Fruit fly (Drosophila melanogaster): ENCODE results near the gene dnk.

dnk gene

DNA sequence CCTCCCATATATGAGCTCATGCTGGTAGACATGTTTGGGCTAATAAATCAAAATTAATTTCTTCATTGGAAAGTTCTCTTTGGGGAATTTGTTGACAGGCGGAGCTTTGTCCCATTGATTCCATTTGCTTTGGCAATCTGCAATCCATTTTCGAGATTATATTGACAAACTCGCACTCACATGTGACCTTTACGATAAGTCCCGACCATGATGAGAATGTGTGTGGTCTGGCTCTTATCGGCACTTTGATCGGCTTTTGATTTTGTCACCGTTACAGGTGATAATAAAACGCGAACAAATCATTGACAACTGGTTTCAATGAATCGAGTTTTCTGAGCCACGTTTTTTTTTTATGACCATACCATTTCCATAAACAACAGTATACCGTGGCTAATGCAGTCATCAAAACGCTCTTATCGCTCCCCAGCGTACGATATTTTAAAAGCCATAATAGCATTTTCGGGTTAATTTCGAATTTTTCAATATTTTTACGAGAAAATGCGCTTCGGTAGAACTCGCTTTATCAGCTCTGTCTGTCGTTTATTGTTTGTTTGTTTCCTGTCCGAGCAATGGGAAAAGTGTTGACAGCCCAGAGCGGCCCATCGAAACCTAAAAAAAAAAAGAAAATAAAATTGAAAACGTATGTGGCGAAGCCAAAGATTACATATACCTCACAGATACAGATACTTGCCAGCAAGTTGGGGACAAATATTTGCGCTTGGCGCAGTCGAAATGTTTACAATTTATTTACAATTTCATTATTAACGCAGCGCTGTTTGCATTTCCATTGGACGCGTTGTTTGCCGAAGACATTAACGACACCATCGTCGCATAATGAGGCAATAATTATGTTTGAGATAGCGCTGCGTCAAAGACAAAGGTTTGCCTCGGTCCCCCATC is 16.8 kb downstream of the dnk start (continued):
- TF ChIP-seq Taf1 (GFP tag; IDR thresholded peaks at IDR 0.05), result no peak
- peak; percentile 21 for TF ChIP-seq CG10267 (tag; optimal IDR thresholded peaks at IDR 0.05)
- TF ChIP-seq CkIIα-i1 (GFP tag; IDR thresholded peaks at IDR 0.05), result no peak
- TF ChIP-seq seq (GFP tag; IDR thresholded peaks at IDR 0.05), result peak; percentile 61; the same call in 1 of the 2 replicates
- TF ChIP-seq ab (GFP tag; optimal IDR thresholded peaks at IDR 0.05), result no peak
- peak; percentile 90 for TF ChIP-seq sqz (GFP tag; optimal IDR thresholded peaks at IDR 0.05)
- no peak for TF ChIP-seq Jarid2 (GFP tag; optimal IDR thresholded peaks at IDR 0.05)
- TF ChIP-seq Lpt (GFP tag; optimal IDR thresholded peaks at IDR 0.05), result no peak
- no peak for TF ChIP-seq nmo (GFP tag; optimal IDR thresholded peaks at IDR 0.05)
- TF ChIP-seq vvl (GFP tag; IDR thresholded peaks at IDR 0.05), result peak; percentile 14; the same call in 1 of the 2 replicates
- TF ChIP-seq CG17359 (tag; optimal IDR thresholded peaks at IDR 0.05), result peak; percentile 65
- TF ChIP-seq Dbx (GFP tag; IDR thresholded peaks at IDR 0.05), result no peak
- no peak for TF ChIP-seq CG6175 (GFP tag; IDR thresholded peaks at IDR 0.05)
- no peak for TF ChIP-seq CG13287 (GFP tag; IDR thresholded peaks at IDR 0.05; ENCODE audit: partially characterized antibody)
- TF ChIP-seq Ssrp (tag; optimal IDR thresholded peaks at IDR 0.05), result peak; percentile 8
- peak; percentile 80 for TF ChIP-seq Sox100B (GFP tag; optimal IDR thresholded peaks at IDR 0.05)
- TF ChIP-seq Stat92E (GFP tag; optimal IDR thresholded peaks at IDR 0.05), result peak in 1 of 3 experiments; percentile 76
- peak; percentile 45; the same call in 1 of the 2 replicates for TF ChIP-seq CG10321 (GFP tag; IDR thresholded peaks at IDR 0.05)
- peak; percentile 39 for TF ChIP-seq CG2712 (tag; optimal IDR thresholded peaks at IDR 0.05)
- TF ChIP-seq CG9876 (GFP tag; optimal IDR thresholded peaks at IDR 0.05), result peak; percentile 5
- no peak for TF ChIP-seq dysf (GFP tag; IDR thresholded peaks at IDR 0.05)
- no peak for TF ChIP-seq CG8765 (GFP tag; IDR thresholded peaks at IDR 0.05)
- TF ChIP-seq CG1529 (GFP tag; optimal IDR thresholded peaks at IDR 0.05), result peak; percentile 96
- TF ChIP-seq CG32772 (GFP tag; IDR thresholded peaks at IDR 0.05), result no peak
- TF ChIP-seq CG8290 (GFP tag; optimal IDR thresholded peaks at IDR 0.05), result no peak
- peak; percentile 64 to 97 for TF ChIP-seq CG8290 (tag; optimal IDR thresholded peaks at IDR 0.05)
- TF ChIP-seq vnd (GFP tag; IDR thresholded peaks at IDR 0.05; ENCODE audit: partially characterized antibody), result no peak
- TF ChIP-seq kay (GFP tag; optimal IDR thresholded peaks at IDR 0.05), result no peak
- peak; percentile 56 for TF ChIP-seq Oli (tag; optimal IDR thresholded peaks at IDR 0.05)
- peak; percentile 26 for TF ChIP-seq maf-S (GFP tag; optimal IDR thresholded peaks at IDR 0.05)
- TF ChIP-seq wek (GFP tag; optimal IDR thresholded peaks at IDR 0.05), result peak; percentile 91
- TF ChIP-seq tx (GFP tag; optimal IDR thresholded peaks at IDR 0.05), result peak; percentile 8
- no peak for TF ChIP-seq CG2889 (GFP tag; IDR thresholded peaks at IDR 0.05)
- peak; percentile 10 for TF ChIP-seq CG7271 (tag; optimal IDR thresholded peaks at IDR 0.05)
- TF ChIP-seq croc (GFP tag; conservative IDR thresholded peaks at IDR 0.05), result no peak; the same call in 2 of the 3 replicates
- peak; percentile 39 for TF ChIP-seq CG12104 (GFP tag; optimal IDR thresholded peaks at IDR 0.05)
- TF ChIP-seq CG11456 (GFP tag; IDR thresholded peaks at IDR 0.05), result no peak
- peak; percentile 55 for TF ChIP-seq NfI (GFP tag; optimal IDR thresholded peaks at IDR 0.05)
- TF ChIP-seq tio (GFP tag; optimal IDR thresholded peaks at IDR 0.05), result peak; percentile 10
- no peak for TF ChIP-seq Aef1 (GFP tag; IDR thresholded peaks at IDR 0.05)
- no peak for TF ChIP-seq tna (GFP tag; IDR thresholded peaks at IDR 0.05; ENCODE audit: partially characterized antibody)
- peak; percentile 20 for TF ChIP-seq CG15073 (GFP tag; optimal IDR thresholded peaks at IDR 0.05)
- TF ChIP-seq Sry-β (GFP tag; optimal IDR thresholded peaks at IDR 0.05), result peak; percentile 53
- peak in 1 of 2 experiments; percentile 21 for TF ChIP-seq dpn (GFP tag; optimal IDR thresholded peaks at IDR 0.05)
- peak; percentile 53 for TF ChIP-seq Hsf (GFP tag; optimal IDR thresholded peaks at IDR 0.05)
- TF ChIP-seq Atf6 (GFP tag; IDR thresholded peaks at IDR 0.05), result peak; percentile 49; the same call in 1 of the 2 replicates
- TF ChIP-seq esg (GFP tag; conservative IDR thresholded peaks at IDR 0.05), result no peak
- TF ChIP-seq bab2 (GFP tag; optimal IDR thresholded peaks at IDR 0.05), result no peak
- peak; percentile 86 for TF ChIP-seq CG12299 (tag; optimal IDR thresholded peaks at IDR 0.05)

All from whole organism, embryonic.